Fruit fly (Drosophila melanogaster): ENCODE results near the gene CG14074.

CG14074 gene

dm6 chr3L:18870027-18870426 is 4.0 kb downstream of the CG14074 start, which contains the start of gene Blos3 (continued):
- TF ChIP-seq ase (GFP tag; IDR thresholded peaks at IDR 0.05), result no peak
- no peak for TF ChIP-seq CG15073 (GFP tag; optimal IDR thresholded peaks at IDR 0.05)
- peak; percentile 22; the same call in 1 of the 3 replicates for TF ChIP-seq CG11695 (GFP tag; IDR thresholded peaks at IDR 0.05)
- TF ChIP-seq schlank (tag; optimal IDR thresholded peaks at IDR 0.05), result no peak
- no peak for TF ChIP-seq HmgZ (tag; optimal IDR thresholded peaks at IDR 0.05)
- no peak for TF ChIP-seq CkIIα-i1 (GFP tag; IDR thresholded peaks at IDR 0.05)
- TF ChIP-seq CG2120 (GFP tag; optimal IDR thresholded peaks at IDR 0.05), result peak; percentile 71
- peak; percentile 7 for TF ChIP-seq CHES-1-like (GFP tag; optimal IDR thresholded peaks at IDR 0.05)
- no peak for TF ChIP-seq Gsc (GFP tag; IDR thresholded peaks at IDR 0.05)
- no peak for TF ChIP-seq prd (optimal IDR thresholded peaks at IDR 0.05)
- TF ChIP-seq prd (GFP tag; IDR thresholded peaks at IDR 0.05), result peak; percentile 54
- TF ChIP-seq Abd-B (GFP tag; optimal IDR thresholded peaks at IDR 0.05), result peak; percentile 25
- TF ChIP-seq CG15269 (tag; optimal IDR thresholded peaks at IDR 0.05), result no peak
- no peak for TF ChIP-seq Dfd (GFP tag; optimal IDR thresholded peaks at IDR 0.05)
- no peak for TF ChIP-seq CG31388 (GFP tag; optimal IDR thresholded peaks at IDR 0.05)
- peak; percentile 51 for TF ChIP-seq CG1647 (GFP tag; optimal IDR thresholded peaks at IDR 0.05)
- TF ChIP-seq mam (GFP tag; optimal IDR thresholded peaks at IDR 0.05), result peak; percentile 65
- TF ChIP-seq CG12391 (tag; optimal IDR thresholded peaks at IDR 0.05), result peak; percentile 56
- no peak for TF ChIP-seq CG10209 (GFP tag; optimal IDR thresholded peaks at IDR 0.05)
- TF ChIP-seq rib (GFP tag; IDR thresholded peaks at IDR 0.05), result no peak
- peak; percentile 38; the same call in 1 of the 2 replicates for TF ChIP-seq Awh (GFP tag; IDR thresholded peaks at IDR 0.05)
- no peak for TF ChIP-seq Eip74EF (GFP tag; optimal IDR thresholded peaks at IDR 0.05)
- peak; percentile 13 for TF ChIP-seq CG9437 (GFP tag; optimal IDR thresholded peaks at IDR 0.05)
- TF ChIP-seq wek (GFP tag; optimal IDR thresholded peaks at IDR 0.05), result peak; percentile 73
- no peak for TF ChIP-seq Deaf1 (tag; optimal IDR thresholded peaks at IDR 0.05)
- no peak for TF ChIP-seq Lpt (GFP tag; optimal IDR thresholded peaks at IDR 0.05)
- TF ChIP-seq Rfx (GFP tag; IDR thresholded peaks at IDR 0.05), result peak; percentile 52; the same call in 1 of the 2 replicates
- TF ChIP-seq Dref (GFP tag; IDR thresholded peaks at IDR 0.05), result no peak
- no peak for TF ChIP-seq hth (optimal IDR thresholded peaks at IDR 0.05)
- no peak for TF ChIP-seq sob (GFP tag; IDR thresholded peaks at IDR 0.05)
- no peak for TF ChIP-seq CG16815 (GFP tag; optimal IDR thresholded peaks at IDR 0.05)
- TF ChIP-seq pita (GFP tag; optimal IDR thresholded peaks at IDR 0.05), result no peak
- TF ChIP-seq Sox102F (GFP tag; optimal IDR thresholded peaks at IDR 0.05), result no peak
- TF ChIP-seq MESR4 (GFP tag; optimal IDR thresholded peaks at IDR 0.05), result peak; percentile 52
- TF ChIP-seq mld (GFP tag; IDR thresholded peaks at IDR 0.05; ENCODE audit: partially characterized antibody), result no peak
- no peak for TF ChIP-seq Taf1 (GFP tag; IDR thresholded peaks at IDR 0.05)
- peak; percentile 0 for TF ChIP-seq CG34376 (GFP tag; optimal IDR thresholded peaks at IDR 0.05)
- TF ChIP-seq tna (GFP tag; IDR thresholded peaks at IDR 0.05; ENCODE audit: partially characterized antibody), result no peak
- TF ChIP-seq Myb (GFP tag; optimal IDR thresholded peaks at IDR 0.05), result peak; percentile 27
- no peak for TF ChIP-seq Lim3 (GFP tag; IDR thresholded peaks at IDR 0.05)
- no peak for TF ChIP-seq z (GFP tag; IDR thresholded peaks at IDR 0.05)
- no peak; the same call in 1 of the 2 replicates for TF ChIP-seq CG9215 (GFP tag; IDR thresholded peaks at IDR 0.05)
- peak; percentile 32 for TF ChIP-seq CG9727 (GFP tag; optimal IDR thresholded peaks at IDR 0.05)
- no peak for TF ChIP-seq CG4282 (GFP tag; optimal IDR thresholded peaks at IDR 0.05)
- TF ChIP-seq Hmx (GFP tag; optimal IDR thresholded peaks at IDR 0.05), result peak; percentile 41
- peak; percentile 68 for TF ChIP-seq NC2β (GFP tag; optimal IDR thresholded peaks at IDR 0.05)
- no peak for TF ChIP-seq Elba2 (GFP tag; optimal IDR thresholded peaks at IDR 0.05)
- TF ChIP-seq gsb-n (tag; optimal IDR thresholded peaks at IDR 0.05), result peak; percentile 13
- TF ChIP-seq CG18599 (GFP tag; optimal IDR thresholded peaks at IDR 0.05), result peak; percentile 57
- TF ChIP-seq danr (GFP tag; IDR thresholded peaks at IDR 0.05), result 0 out of 2 replicates have a peak, but pooled peaks have one; percentile 6
- peak; percentile 24 for TF ChIP-seq CG1233 (GFP tag; optimal IDR thresholded peaks at IDR 0.05)
- TF ChIP-seq Nf-YC (tag; optimal IDR thresholded peaks at IDR 0.05), result no peak
